Worm (Caenorhabditis elegans) whole organism, L2 larva: Measurements from ENCODE around the gene pmk-3.

Experiments
- C34F6.9 ChIP-seq: fragments of 150-350 bp; optimal IDR thresholded peaks from 2 replicates; lab custom pipeline; 2014; ENCODE audit warnings: missing biosample characterization, missing genetic modification characterization
- alr-1 ChIP-seq: fragments of 150-350 bp; optimal IDR thresholded peaks from 2 replicates; lab custom pipeline; 2014; ENCODE audit warnings: missing biosample characterization, missing genetic modification characterization
- aly-2 ChIP-seq: fragments of 150-350 bp; optimal IDR thresholded peaks from 2 replicates; lab custom pipeline; 2014; ENCODE audit warnings: missing biosample characterization, missing genetic modification characterization
- ama-1 ChIP-seq: fragments of 150-350 bp; optimal IDR thresholded peaks from 2 replicates; lab custom pipeline; 2018; ENCODE audit warnings: inconsistent platforms
- ceh-16 ChIP-seq: fragments of 150-350 bp; optimal IDR thresholded peaks from 2 replicates; lab custom pipeline; 2014; ENCODE audit warnings: missing biosample characterization, missing genetic modification characterization
- ceh-82 ChIP-seq: fragments of 150-350 bp; optimal IDR thresholded peaks from 2 replicates; lab custom pipeline; 2014; ENCODE audit warnings: missing biosample characterization, missing genetic modification characterization
- crh-2 ChIP-seq: sonication (generic microtip); optimal IDR thresholded peaks from 2 replicates; lab custom pipeline; 2017; ENCODE audit warnings: missing biosample characterization, missing genetic modification characterization
- egl-27 ChIP-seq: sonication (generic microtip); optimal IDR thresholded peaks from 3 replicates; lab custom pipeline; 2017; ENCODE audit warnings: missing biosample characterization, missing genetic modification reagents, missing genetic modification characterization
- elt-1 ChIP-seq: fragments of 150-350 bp; optimal IDR thresholded peaks from 2 replicates; lab custom pipeline; 2014; ENCODE audit warnings: missing biosample characterization, missing genetic modification characterization
- fos-1 ChIP-seq: fragments of 150-350 bp; optimal IDR thresholded peaks from 2 replicates; lab custom pipeline; 2014; ENCODE audit warnings: missing biosample characterization, missing genetic modification characterization
- gmeb-1 ChIP-seq: fragments of 150-350 bp; optimal IDR thresholded peaks from 2 replicates; lab custom pipeline; 2014; ENCODE audit warnings: missing biosample characterization, missing genetic modification characterization
- lin-11 ChIP-seq: fragments of 150-350 bp; sonication (generic microtip); optimal IDR thresholded peaks from 2 replicates; lab custom pipeline; 2014; ENCODE audit warnings: missing biosample characterization, missing genetic modification characterization, inconsistent platforms, mixed read lengths
- lin-39 ChIP-seq: fragments of 150-350 bp; optimal IDR thresholded peaks from 2 replicates; lab custom pipeline; 2014; ENCODE audit warnings: missing biosample characterization, missing genetic modification reagents, missing genetic modification characterization
- lsy-2 ChIP-seq, 2 experiments: fragments of 150-350 bp in 1 of 2; sonication (generic microtip) in 1 of 2; optimal IDR thresholded peaks; 2 replicates each; lab custom pipeline; 2014 to 2017; ENCODE audit warnings: missing biosample characterization in 2 of 2, missing genetic modification characterization in 2 of 2
- mab-5 ChIP-seq: fragments of 150-350 bp; optimal IDR thresholded peaks from 2 replicates; lab custom pipeline; 2014; ENCODE audit warnings: missing biosample characterization, missing genetic modification characterization
- mbf-1 ChIP-seq: sonication (generic microtip); optimal IDR thresholded peaks from 2 replicates; lab custom pipeline; 2017; ENCODE audit warnings: missing biosample characterization, missing genetic modification characterization
- nhr-11 ChIP-seq: fragments of 150-350 bp; optimal IDR thresholded peaks from 2 replicates; lab custom pipeline; 2014; ENCODE audit warnings: missing biosample characterization, missing genetic modification characterization
- nhr-129 ChIP-seq: fragments of 150-350 bp; optimal IDR thresholded peaks from 2 replicates; lab custom pipeline; 2014; ENCODE audit warnings: missing biosample characterization, missing genetic modification characterization
- nhr-21 ChIP-seq: fragments of 150-350 bp; optimal IDR thresholded peaks from 2 replicates; lab custom pipeline; 2014; ENCODE audit warnings: missing biosample characterization, missing genetic modification characterization
- nhr-237 ChIP-seq: fragments of 150-350 bp; optimal IDR thresholded peaks from 2 replicates; lab custom pipeline; 2014; ENCODE audit warnings: missing biosample characterization, missing genetic modification characterization
- nhr-25 ChIP-seq: fragments of 150-350 bp; sonication (generic microtip); optimal IDR thresholded peaks from 3 replicates; lab custom pipeline; 2014; ENCODE audit warnings: missing biosample characterization, missing genetic modification characterization
- nhr-6 ChIP-seq: fragments of 150-350 bp; optimal IDR thresholded peaks from 2 replicates; lab custom pipeline; 2014; ENCODE audit warnings: missing biosample characterization, missing genetic modification characterization
- nhr-77 ChIP-seq: fragments of 150-350 bp; optimal IDR thresholded peaks from 2 replicates; lab custom pipeline; 2014; ENCODE audit warnings: missing biosample characterization, missing genetic modification characterization
- peb-1 ChIP-seq: fragments of 150-350 bp; optimal IDR thresholded peaks from 2 replicates; lab custom pipeline; 2014; ENCODE audit warnings: missing biosample characterization, missing genetic modification characterization
- sem-4 ChIP-seq: fragments of 150-350 bp; optimal IDR thresholded peaks from 2 replicates; lab custom pipeline; 2014; ENCODE audit warnings: missing biosample characterization, missing genetic modification reagents, missing genetic modification characterization
- skn-1 ChIP-seq: sonication (generic microtip); optimal IDR thresholded peaks from 2 replicates; lab custom pipeline; 2017; ENCODE audit warnings: missing biosample characterization, missing genetic modification characterization
- sma-3 ChIP-seq: sonication (generic microtip); optimal IDR thresholded peaks from 2 replicates; lab custom pipeline; 2016; ENCODE audit warnings: missing genetic modification reagents, missing genetic modification characterization, missing compliant biosample characterization
- sma-9 ChIP-seq, 2 experiments: fragments of 150-350 bp in 1 of 2; sonication (generic microtip) in 1 of 2; optimal IDR thresholded peaks; 2 replicates each; lab custom pipeline; 2014 to 2016; ENCODE audit warnings: missing genetic modification characterization in 2 of 2, mild to moderate bottlenecking in 1 of 2, missing biosample characterization in 1 of 2, missing compliant biosample characterization in 1 of 2, missing genetic modification reagents in 1 of 2, moderate library complexity in 1 of 2
- unc-39 ChIP-seq: fragments of 150-350 bp; optimal IDR thresholded peaks from 2 replicates; lab custom pipeline; 2014; ENCODE audit warnings: missing biosample characterization, missing genetic modification characterization
- unc-55 ChIP-seq: fragments of 150-350 bp; sonication (generic microtip); optimal IDR thresholded peaks from 3 replicates; lab custom pipeline; 2014; ENCODE audit warnings: missing biosample characterization, missing genetic modification reagents, missing genetic modification characterization
- ztf-1 ChIP-seq: fragments of 200-800 bp; sonication (Bioruptor generic); conservative IDR thresholded peaks from 2 replicates; pipeline ENCODE4 v1.3.6; 2022; ENCODE audit warnings: missing genetic modification characterization, missing compliant biosample characterization
- ztf-4 ChIP-seq: fragments of 150-350 bp; optimal IDR thresholded peaks from 2 replicates; lab custom pipeline; 2014; ENCODE audit warnings: missing biosample characterization, missing genetic modification characterization

Gene pmk-3

DNA sequence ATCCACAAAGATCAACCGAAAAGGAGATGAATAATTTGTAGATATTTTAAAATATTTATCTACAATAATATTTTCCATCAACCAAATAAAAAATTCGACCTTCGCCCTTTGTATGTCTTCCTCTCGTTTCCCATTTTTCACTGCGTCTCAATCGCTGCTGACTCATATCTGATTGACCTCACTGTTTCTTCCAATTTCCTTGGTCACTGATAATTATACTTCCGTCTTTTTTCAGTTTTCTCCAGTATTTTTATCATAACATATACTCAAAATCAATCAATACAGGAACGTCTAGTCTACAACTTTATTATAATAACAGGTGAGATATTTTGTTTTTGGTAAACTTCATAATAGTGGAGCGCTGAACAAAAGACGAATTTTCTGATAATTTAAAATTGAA, at the start of gene pmk-3:
TSS of gene pmk-3 (plus strand) at position 236 of the 400 bp plus-strand sequence.
- peak; percentile 96 for TF ChIP-seq fos-1
- TF ChIP-seq mab-5 = no peak

DNA sequence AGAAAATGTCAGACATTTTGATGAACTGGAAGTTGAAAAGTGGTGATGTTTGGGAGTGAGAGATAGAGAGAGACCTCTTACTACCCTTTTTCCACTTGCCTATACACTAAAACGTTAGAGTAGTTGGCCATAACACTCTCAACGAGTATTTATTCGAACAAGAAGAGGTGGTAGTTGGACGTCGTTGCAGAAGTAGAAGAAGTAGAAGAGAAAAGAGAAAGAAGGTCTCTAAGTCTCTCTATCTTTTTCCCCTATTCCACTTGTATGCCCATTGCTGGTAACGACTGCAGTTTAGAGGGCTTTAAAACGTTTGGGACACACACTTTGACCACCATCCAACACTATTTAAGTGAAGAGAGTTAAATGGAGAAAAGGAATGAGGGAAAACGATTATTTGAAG, 47.5 kb upstream of the pmk-3 start:
- no peak for TF ChIP-seq C34F6.9 (tag; lab: Kevin White, UChicago)
- TF ChIP-seq nhr-6 (tag; lab: Kevin White, UChicago) = no peak
- TF ChIP-seq alr-1 = no peak

- no peak for TF ChIP-seq skn-1 (tag; lab: Kevin White, UChicago)
Observed at ce11 chrIV:8096375-8096774, 42.6 kb upstream of the pmk-3 start.

ce11 chrIV:8099601-8100000, 39.4 kb upstream of the pmk-3 start, which contains the start of gene Y42H9AR.2:
Y42H9AR.2 (plus strand) TSS chrIV:8099901.
- TF ChIP-seq ceh-82 (tag; lab: Kevin White, UChicago) (no peak), crh-2 (tag; lab: Kevin White, UChicago) (no peak), lsy-2 (tag; optimal IDR thresholded peaks at IDR 0.05; lab: Kevin White, UChicago) (no peak), aly-2 (tag; lab: Kevin White, UChicago) (no peak), alr-1 (no peak), mbf-1 (tag; lab: Kevin White, UChicago) (no peak), sma-3 (GFP tag; lab: Kevin White, UChicago) (no peak), unc-55 (GFP tag; lab: Kevin White, UChicago) (no peak), ama-1 (no peak), unc-39 (tag; lab: Kevin White, UChicago) (no peak), lin-39 (tag; lab: Kevin White, UChicago) (no peak), ztf-4 (tag; lab: Kevin White, UChicago) (no peak), ztf-1 (GFP tag; lab: Robert Waterston, UW) (no peak), nhr-237 (tag; lab: Kevin White, UChicago) (no peak), sma-9 (GFP tag; optimal IDR thresholded peaks at IDR 0.05; lab: Kevin White, UChicago) (no peak), sma-9 (tag; optimal IDR thresholded peaks at IDR 0.05; lab: Kevin White, UChicago) (no peak), ceh-16 (no peak), peb-1 (tag; lab: Kevin White, UChicago) (no peak)
- TF ChIP-seq, all 48 proteins: peak for 0

ce11 chrIV:8102231-8102630, 36.8 kb upstream of the pmk-3 start, which contains the start of gene Y42H9AR.5:
Y42H9AR.5 (plus strand) TSS chrIV:8102531.
- TF ChIP-seq lin-11 (tag; lab: Kevin White, UChicago) = no peak
- TF ChIP-seq fos-1 = peak; percentile 42
- TF ChIP-seq, all 48 proteins: peak for 1

ce11 chrIV:8103196-8103595, 35.8 kb upstream of the pmk-3 start:
- TF ChIP-seq nhr-21 (tag; lab: Kevin White, UChicago) (peak; percentile 45), sma-9 (GFP tag; optimal IDR thresholded peaks at IDR 0.05; lab: Kevin White, UChicago) (peak; percentile 66), sma-9 (tag; optimal IDR thresholded peaks at IDR 0.05; lab: Kevin White, UChicago) (no peak), nhr-11 (tag; lab: Kevin White, UChicago) (no peak), egl-27 (no peak), gmeb-1 (no peak), nhr-25 (tag; lab: Kevin White, UChicago) (peak; percentile 37), nhr-129 (tag; lab: Kevin White, UChicago) (no peak), ztf-1 (GFP tag; lab: Robert Waterston, UW) (no peak), ceh-16 (no peak), crh-2 (tag; lab: Kevin White, UChicago) (peak; percentile 3), elt-1 (tag; lab: Kevin White, UChicago) (no peak), aly-2 (tag; lab: Kevin White, UChicago) (no peak), sem-4 (tag; lab: Kevin White, UChicago) (no peak), unc-55 (GFP tag; lab: Kevin White, UChicago) (no peak), sma-3 (GFP tag; lab: Kevin White, UChicago) (peak; percentile 14), nhr-77 (no peak), lin-11 (tag; lab: Kevin White, UChicago) (no peak)
